Worm (Caenorhabditis elegans): Measurements from ENCODE around the gene lgc-47.

Gene lgc-47

DNA sequence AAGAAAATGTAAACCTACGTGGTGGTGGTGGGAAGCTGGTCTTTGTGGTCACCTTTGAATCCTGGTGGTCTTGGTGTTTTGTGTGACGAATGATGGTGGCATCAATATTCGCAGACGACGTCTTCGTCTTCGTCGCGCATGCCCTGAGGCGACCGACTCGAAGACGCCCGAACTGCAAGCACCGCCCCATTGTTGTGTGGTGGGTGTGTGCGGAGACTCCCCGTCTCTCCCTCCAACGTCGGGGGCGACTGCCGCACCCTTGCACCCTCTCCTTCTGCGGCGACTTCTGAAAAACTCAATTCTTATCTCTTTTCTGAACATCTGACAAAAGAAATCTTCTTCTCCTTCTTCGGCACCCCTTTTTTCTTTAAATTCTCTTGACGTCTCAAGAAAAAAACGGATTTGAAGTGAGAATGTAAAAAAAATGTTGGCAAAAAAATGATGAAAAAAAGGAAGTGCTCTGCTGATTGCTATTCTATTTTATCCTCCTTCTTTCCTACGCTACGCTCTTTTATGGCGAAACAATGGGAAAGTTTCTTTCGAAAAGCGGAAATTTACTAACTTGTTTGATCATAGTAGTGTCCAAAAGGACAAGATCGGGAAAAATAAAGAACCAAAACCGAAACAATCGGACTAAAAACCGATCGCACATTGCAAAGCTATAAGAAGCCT lies at the start of gene lgc-47:
Gene lgc-47 (minus strand): TSS at position 286 of the 672 bp plus-strand sequence.
- TF ChIP-seq klf-2 (GFP tag; conservative IDR thresholded peaks at IDR 0.05), result no peak
- TF ChIP-seq ztf-23 (GFP tag; IDR thresholded peaks at IDR 0.05), result no peak
- TF ChIP-seq T22C8.4 (GFP tag; IDR thresholded peaks at IDR 0.05), result no peak
- no peak for TF ChIP-seq cog-1 (tag; optimal IDR thresholded peaks at IDR 0.05)
- TF ChIP-seq ztf-29 (GFP tag; IDR thresholded peaks at IDR 0.05), result 0 out of 2 replicates have a peak, but pooled peaks have one; percentile 35

ce11 chrX:9856618-9857017 lies 49.2 kb upstream of the lgc-47 start, which contains the start of gene R07B1.11:
Gene R07B1.11 (plus strand): TSS chrX:9856918.
- no peak for TF ChIP-seq flt-1 (GFP tag; IDR thresholded peaks at IDR 0.05)
- no peak for TF ChIP-seq cog-1 (tag; optimal IDR thresholded peaks at IDR 0.05)
- no peak for TF ChIP-seq ztf-29 (GFP tag; IDR thresholded peaks at IDR 0.05)
- no peak for TF ChIP-seq ref-1 (GFP tag; conservative IDR thresholded peaks at IDR 0.05)
- no peak for TF ChIP-seq T22C8.4 (GFP tag; IDR thresholded peaks at IDR 0.05)
- no peak for TF ChIP-seq tab-1 (GFP tag; IDR thresholded peaks at IDR 0.05)
- no peak for TF ChIP-seq med-1 (GFP tag; optimal IDR thresholded peaks at IDR 0.05; ENCODE audit: insufficient read depth)
- TF ChIP-seq ztf-23 (GFP tag; IDR thresholded peaks at IDR 0.05), result no peak
- no peak for TF ChIP-seq klf-2 (GFP tag; conservative IDR thresholded peaks at IDR 0.05)

ce11 chrX:9851745-9852330 lies 44.4 kb upstream of the lgc-47 start, which contains the start of gene lec-7:
Gene lec-7 (plus strand): TSS chrX:9852041.
- TF ChIP-seq T22C8.4 (GFP tag; IDR thresholded peaks at IDR 0.05) (no peak), tab-1 (GFP tag; IDR thresholded peaks at IDR 0.05) (no peak), ref-1 (GFP tag; conservative IDR thresholded peaks at IDR 0.05) (no peak), ztf-23 (GFP tag; IDR thresholded peaks at IDR 0.05) (no peak), klf-2 (GFP tag; conservative IDR thresholded peaks at IDR 0.05) (no peak), cog-1 (tag; optimal IDR thresholded peaks at IDR 0.05) (no peak), ztf-29 (GFP tag; IDR thresholded peaks at IDR 0.05) (no peak), flt-1 (GFP tag; IDR thresholded peaks at IDR 0.05) (no peak), med-1 (GFP tag; optimal IDR thresholded peaks at IDR 0.05; ENCODE audit: insufficient read depth) (no peak)

- TF ChIP-seq ztf-29 (GFP tag; IDR thresholded peaks at IDR 0.05), result no peak
- no peak for TF ChIP-seq flt-1 (GFP tag; IDR thresholded peaks at IDR 0.05)
- TF ChIP-seq klf-2 (GFP tag; conservative IDR thresholded peaks at IDR 0.05), result no peak
- no peak for TF ChIP-seq T22C8.4 (GFP tag; IDR thresholded peaks at IDR 0.05)
- no peak for TF ChIP-seq ztf-23 (GFP tag; IDR thresholded peaks at IDR 0.05)
- no peak for TF ChIP-seq ref-1 (GFP tag; conservative IDR thresholded peaks at IDR 0.05)
- no peak for TF ChIP-seq cog-1 (tag; optimal IDR thresholded peaks at IDR 0.05)
- no peak for TF ChIP-seq med-1 (GFP tag; optimal IDR thresholded peaks at IDR 0.05; ENCODE audit: insufficient read depth)
- TF ChIP-seq tab-1 (GFP tag; IDR thresholded peaks at IDR 0.05), result no peak
These were observed 42.8 kb upstream of the lgc-47 start, which contains the start of gene lec-8 for ce11 chrX:9850258-9850657. Gene lec-8 (plus strand): TSS chrX:9850571.

DNA sequence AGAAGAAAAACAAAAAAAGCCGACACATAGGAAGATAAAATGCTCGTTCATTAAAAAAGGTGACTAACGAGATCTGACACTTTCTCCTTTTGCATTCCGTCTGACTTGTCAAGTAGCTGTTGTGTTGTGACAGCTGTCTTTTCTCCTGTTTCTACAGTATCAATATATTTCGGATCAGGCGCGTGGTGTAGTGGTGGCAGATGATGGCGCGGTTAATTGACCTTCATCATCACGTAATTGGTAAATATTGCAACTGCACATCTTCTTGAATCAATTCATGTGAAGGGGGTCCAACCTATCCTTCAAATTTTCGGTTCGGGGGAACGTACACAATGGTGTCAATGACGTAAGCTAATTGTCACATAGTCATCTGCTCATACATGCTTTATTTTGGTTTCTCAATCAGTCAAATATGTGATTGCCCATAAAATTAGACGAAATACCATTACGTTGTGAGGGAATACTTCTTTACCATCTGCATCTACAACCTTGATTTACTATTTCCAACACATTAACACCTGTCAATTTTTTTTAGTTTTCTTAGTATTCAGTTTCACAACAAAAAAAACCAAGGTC lies 40.8 kb upstream of the lgc-47 start:
- TF ChIP-seq ztf-23 (GFP tag; IDR thresholded peaks at IDR 0.05) (no peak), T22C8.4 (GFP tag; IDR thresholded peaks at IDR 0.05) (no peak), med-1 (GFP tag; optimal IDR thresholded peaks at IDR 0.05; ENCODE audit: insufficient read depth) (no peak), flt-1 (GFP tag; IDR thresholded peaks at IDR 0.05) (no peak), cog-1 (tag; optimal IDR thresholded peaks at IDR 0.05) (no peak), ztf-29 (GFP tag; IDR thresholded peaks at IDR 0.05) (no peak), klf-2 (GFP tag; conservative IDR thresholded peaks at IDR 0.05) (no peak), tab-1 (GFP tag; IDR thresholded peaks at IDR 0.05) (no peak), ref-1 (GFP tag; conservative IDR thresholded peaks at IDR 0.05) (no peak)

DNA sequence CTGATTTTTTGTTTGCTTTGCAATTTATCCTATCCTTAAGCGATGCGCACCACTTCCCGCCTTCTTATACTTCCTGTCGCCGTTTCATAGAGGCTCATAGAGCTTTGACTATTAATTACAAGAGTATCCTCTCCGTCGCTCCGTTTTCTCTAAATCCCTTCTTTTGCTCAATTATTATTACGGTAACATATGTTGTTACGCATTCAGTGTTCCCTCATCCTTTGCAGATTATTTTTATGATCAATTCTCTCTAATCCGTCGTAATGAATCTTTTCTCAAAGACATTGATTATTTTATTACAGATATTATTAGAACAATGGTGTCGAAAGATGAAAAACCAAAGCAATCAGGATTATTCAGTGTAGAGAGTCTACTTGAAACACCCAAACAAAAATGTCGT lies 39.5 kb upstream of the lgc-47 start, which contains the start of gene vab-15:
Gene vab-15 (plus strand): TSS at position 301 of the 400 bp plus-strand sequence.
- no peak for TF ChIP-seq flt-1 (GFP tag; IDR thresholded peaks at IDR 0.05)
- TF ChIP-seq ztf-23 (GFP tag; IDR thresholded peaks at IDR 0.05), result no peak
- no peak for TF ChIP-seq klf-2 (GFP tag; conservative IDR thresholded peaks at IDR 0.05)
- no peak for TF ChIP-seq cog-1 (tag; optimal IDR thresholded peaks at IDR 0.05)
- no peak for TF ChIP-seq med-1 (GFP tag; optimal IDR thresholded peaks at IDR 0.05; ENCODE audit: insufficient read depth)
- no peak for TF ChIP-seq ref-1 (GFP tag; conservative IDR thresholded peaks at IDR 0.05)
- no peak for TF ChIP-seq tab-1 (GFP tag; IDR thresholded peaks at IDR 0.05)
- no peak for TF ChIP-seq ztf-29 (GFP tag; IDR thresholded peaks at IDR 0.05)
- no peak for TF ChIP-seq T22C8.4 (GFP tag; IDR thresholded peaks at IDR 0.05)

ce11 chrX:9845916-9846315 lies 38.5 kb upstream of the lgc-47 start:
- TF ChIP-seq med-1 (GFP tag; optimal IDR thresholded peaks at IDR 0.05; ENCODE audit: insufficient read depth) (no peak), ztf-29 (GFP tag; IDR thresholded peaks at IDR 0.05) (no peak), ref-1 (GFP tag; conservative IDR thresholded peaks at IDR 0.05) (no peak), ztf-23 (GFP tag; IDR thresholded peaks at IDR 0.05) (no peak), cog-1 (tag; optimal IDR thresholded peaks at IDR 0.05) (no peak), flt-1 (GFP tag; IDR thresholded peaks at IDR 0.05) (no peak), tab-1 (GFP tag; IDR thresholded peaks at IDR 0.05) (no peak), T22C8.4 (GFP tag; IDR thresholded peaks at IDR 0.05) (no peak), klf-2 (GFP tag; conservative IDR thresholded peaks at IDR 0.05) (no peak)

ce11 chrX:9843568-9843967 lies 36.1 kb upstream of the lgc-47 start:
- TF ChIP-seq klf-2 (GFP tag; conservative IDR thresholded peaks at IDR 0.05) (no peak), flt-1 (GFP tag; IDR thresholded peaks at IDR 0.05) (no peak), ztf-23 (GFP tag; IDR thresholded peaks at IDR 0.05) (no peak), tab-1 (GFP tag; IDR thresholded peaks at IDR 0.05) (no peak), ztf-29 (GFP tag; IDR thresholded peaks at IDR 0.05) (no peak), ref-1 (GFP tag; conservative IDR thresholded peaks at IDR 0.05) (no peak), T22C8.4 (GFP tag; IDR thresholded peaks at IDR 0.05) (no peak), med-1 (GFP tag; optimal IDR thresholded peaks at IDR 0.05; ENCODE audit: insufficient read depth) (no peak), cog-1 (tag; optimal IDR thresholded peaks at IDR 0.05) (no peak)

ce11 chrX:9842102-9842501 lies 34.6 kb upstream of the lgc-47 start:
- TF ChIP-seq ref-1 (GFP tag; conservative IDR thresholded peaks at IDR 0.05) (no peak), cog-1 (tag; optimal IDR thresholded peaks at IDR 0.05) (no peak), klf-2 (GFP tag; conservative IDR thresholded peaks at IDR 0.05) (no peak), T22C8.4 (GFP tag; IDR thresholded peaks at IDR 0.05) (no peak), ztf-23 (GFP tag; IDR thresholded peaks at IDR 0.05) (no peak), flt-1 (GFP tag; IDR thresholded peaks at IDR 0.05) (no peak), tab-1 (GFP tag; IDR thresholded peaks at IDR 0.05) (no peak), ztf-29 (GFP tag; IDR thresholded peaks at IDR 0.05) (no peak)

All from whole organism, midembryonic.